Fruit fly (Drosophila melanogaster): Measurements from ENCODE around the gene for.

for gene

DNA sequence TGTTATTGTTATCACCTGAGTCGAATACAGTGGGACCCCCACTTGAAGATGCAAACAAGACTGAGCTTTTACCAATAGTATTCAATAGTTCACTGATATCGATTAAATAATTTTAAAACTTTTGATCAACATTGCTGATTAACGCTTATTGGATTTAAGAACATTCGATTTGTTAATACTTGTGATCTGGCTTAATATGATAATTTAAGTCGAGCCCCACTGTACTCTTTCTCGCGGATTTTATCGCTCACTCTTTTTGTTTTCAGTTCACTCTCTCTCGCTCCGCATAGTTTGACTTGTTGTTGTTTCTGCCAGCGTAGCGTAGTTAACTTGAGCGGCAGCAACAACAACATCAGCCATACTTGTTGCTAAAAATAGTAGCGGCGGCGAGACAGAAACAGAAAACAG, 1.1 kb downstream of the for start (continued):
- TF ChIP-seq HmgD (GFP tag; optimal IDR thresholded peaks at IDR 0.05) (peak; percentile 97), her (GFP tag; optimal IDR thresholded peaks at IDR 0.05) (peak; percentile 97), CG15479 (GFP tag; optimal IDR thresholded peaks at IDR 0.05) (peak; percentile 56), CG12659 (GFP tag; optimal IDR thresholded peaks at IDR 0.05) (peak; percentile 99), Spps (tag; optimal IDR thresholded peaks at IDR 0.05) (peak; percentile 97), ash1 (GFP tag; optimal IDR thresholded peaks at IDR 0.05) (peak; percentile 93), sens-2 (GFP tag; IDR thresholded peaks at IDR 0.05) (peak; percentile 96), CG7372 (GFP tag; IDR thresholded peaks at IDR 0.05) (peak; percentile 97), CG31441 (GFP tag; IDR thresholded peaks at IDR 0.05) (peak; percentile 95), CG2120 (GFP tag; optimal IDR thresholded peaks at IDR 0.05) (peak; percentile 99), CG7745 (tag; optimal IDR thresholded peaks at IDR 0.05) (peak; percentile 89), CG1647 (GFP tag; optimal IDR thresholded peaks at IDR 0.05) (peak; percentile 96), CG12219 (GFP tag; optimal IDR thresholded peaks at IDR 0.05) (peak; percentile 99), kay (GFP tag; optimal IDR thresholded peaks at IDR 0.05) (peak; percentile 95), CG6854 (GFP tag; optimal IDR thresholded peaks at IDR 0.05) (peak; percentile 97), CG7556 (GFP tag; optimal IDR thresholded peaks at IDR 0.05) (peak; percentile 98), Deaf1 (tag; optimal IDR thresholded peaks at IDR 0.05) (peak; percentile 87), sob (GFP tag; IDR thresholded peaks at IDR 0.05) (peak; percentile 98), wor (GFP tag; IDR thresholded peaks at IDR 0.05) (peak; percentile 96), CG1602 (GFP tag; optimal IDR thresholded peaks at IDR 0.05) (peak; percentile 96), CG18619 (GFP tag; optimal IDR thresholded peaks at IDR 0.05) (peak; percentile 98), fru (optimal IDR thresholded peaks at IDR 0.05) (no peak), CG2116 (GFP tag; optimal IDR thresholded peaks at IDR 0.05) (peak; percentile 86), CG6683 (GFP tag; optimal IDR thresholded peaks at IDR 0.05) (peak; percentile 96), Nf-YB (GFP tag; optimal IDR thresholded peaks at IDR 0.05) (peak; percentile 89), Asciz (GFP tag; optimal IDR thresholded peaks at IDR 0.05) (peak; percentile 98), sim (GFP tag; IDR thresholded peaks at IDR 0.05) (peak; percentile 92), CG18011 (GFP tag; optimal IDR thresholded peaks at IDR 0.05) (peak; percentile 90), CG7271 (tag; optimal IDR thresholded peaks at IDR 0.05) (peak; percentile 90), ERR (GFP tag; optimal IDR thresholded peaks at IDR 0.05) (peak; percentile 97), dmrt11E (tag; optimal IDR thresholded peaks at IDR 0.05) (peak; percentile 97), CG30431 (GFP tag; optimal IDR thresholded peaks at IDR 0.05) (peak; percentile 97), h (optimal IDR thresholded peaks at IDR 0.05) (no peak), sqz (GFP tag; optimal IDR thresholded peaks at IDR 0.05) (peak; percentile 97), br (optimal IDR thresholded peaks at IDR 0.05) (no peak), sc (optimal IDR thresholded peaks at IDR 0.05) (no peak), sc (GFP tag; optimal IDR thresholded peaks at IDR 0.05) (peak; percentile 98), Ravus (GFP tag; IDR thresholded peaks at IDR 0.05) (peak; percentile 94), CG7928 (GFP tag; optimal IDR thresholded peaks at IDR 0.05) (peak; percentile 81), hbn (GFP tag; IDR thresholded peaks at IDR 0.05; ENCODE audit: partially characterized antibody) (no peak), cad (GFP tag; optimal IDR thresholded peaks at IDR 0.05) (no peak), da (GFP tag; optimal IDR thresholded peaks at IDR 0.05) (peak; percentile 92), CG14965 (GFP tag; optimal IDR thresholded peaks at IDR 0.05; ENCODE audit: borderline replicate concordance) (peak; percentile 87), oc (tag; optimal IDR thresholded peaks at IDR 0.05) (peak; percentile 98), dan (GFP tag; IDR thresholded peaks at IDR 0.05) (no peak; the same call in 1 of the 2 replicates), H2.0 (GFP tag; IDR thresholded peaks at IDR 0.05) (peak; percentile 97), sna (GFP tag; IDR thresholded peaks at IDR 0.05; ENCODE audit: partially characterized antibody) (no peak), BEAF-32 (GFP tag; optimal IDR thresholded peaks at IDR 0.05) (peak; percentile 24), Sry-β (GFP tag; optimal IDR thresholded peaks at IDR 0.05) (peak; percentile 57), CG13424 (tag; optimal IDR thresholded peaks at IDR 0.05) (peak; percentile 99), bab2 (GFP tag; optimal IDR thresholded peaks at IDR 0.05) (peak; percentile 98), CG10267 (tag; optimal IDR thresholded peaks at IDR 0.05) (peak; percentile 96)
